Fruit fly (Drosophila melanogaster) whole organism, embryonic: ENCODE measurements around the gene CG46313.
A peak's percentile ranks its signal among the peaks of the same experiment; 100 is the strongest.

Source experiments
- Ada2b ChIP-seq: fragments of 200-800 bp; sonication (Bioruptor generic); IDR thresholded peaks from 2 replicates; pipeline ENCODE4 v1.3.6; 2022; ENCODE audit warnings: missing biosample characterization, missing genetic modification characterization
- Bgb ChIP-seq: fragments of 200-800 bp; sonication (Bioruptor generic); IDR thresholded peaks from 2 replicates; pipeline ENCODE4 v1.3.6; 2022; ENCODE audit warnings: missing biosample characterization, missing genetic modification characterization; ENCODE audit not compliant: partially characterized antibody
- C15 ChIP-seq: fragments of 200-800 bp; sonication (Bioruptor generic); IDR thresholded peaks from 3 replicates; pipeline ENCODE4 v1.3.6; 2022; ENCODE audit warnings: missing biosample characterization, missing genetic modification characterization
- CG10543 ChIP-seq: fragments of 200-800 bp; sonication (Bioruptor generic); optimal IDR thresholded peaks from 3 replicates; lab custom pipeline; 2017; ENCODE audit warnings: missing biosample characterization, mild to moderate bottlenecking, missing genetic modification characterization, moderate library complexity
- CG11093 ChIP-seq: fragments of 200-800 bp; sonication (Bioruptor generic); IDR thresholded peaks from 3 replicates; pipeline ENCODE4 v1.3.6; 2022; ENCODE audit warnings: missing biosample characterization, missing genetic modification characterization
- CG11456 ChIP-seq: fragments of 200-800 bp; sonication (Bioruptor generic); IDR thresholded peaks from 3 replicates; pipeline ENCODE4 v1.3.6; 2022; ENCODE audit warnings: missing biosample characterization, missing genetic modification characterization
- CG12071 ChIP-seq: fragments of 200-800 bp; sonication (Bioruptor generic); optimal IDR thresholded peaks from 3 replicates; lab custom pipeline; 2018; ENCODE audit warnings: missing biosample characterization, mild to moderate bottlenecking, missing genetic modification characterization
- CG12155 ChIP-seq: fragments of 200-800 bp; sonication (Bioruptor generic); optimal IDR thresholded peaks from 3 replicates; lab custom pipeline; 2016; ENCODE audit warnings: missing biosample characterization, missing genetic modification characterization
- CG13123 ChIP-seq: fragments of 200-800 bp; sonication (Bioruptor generic); optimal IDR thresholded peaks from 2 replicates; lab custom pipeline; 2016; ENCODE audit warnings: missing biosample characterization, missing genetic modification characterization
- CG13424 ChIP-seq: fragments of 200-800 bp; sonication (Bioruptor generic); optimal IDR thresholded peaks from 2 replicates; lab custom pipeline; 2019; ENCODE audit warnings: missing biosample characterization, mild to moderate bottlenecking, missing genetic modification characterization, moderate library complexity
- CG13624 ChIP-seq: fragments of 200-800 bp; sonication (Bioruptor generic); optimal IDR thresholded peaks from 2 replicates; lab custom pipeline; 2016; ENCODE audit warnings: missing biosample characterization, missing genetic modification characterization
- CG17568 ChIP-seq: fragments of 200-800 bp; sonication (Bioruptor generic); optimal IDR thresholded peaks from 2 replicates; lab custom pipeline; 2018; ENCODE audit warnings: missing biosample characterization, mild to moderate bottlenecking, missing genetic modification characterization, moderate library complexity
- CG18599 ChIP-seq: fragments of 200-800 bp; sonication (Bioruptor generic); optimal IDR thresholded peaks from 3 replicates; lab custom pipeline; 2017; ENCODE audit warnings: missing biosample characterization, missing genetic modification characterization, mild to moderate bottlenecking, moderate library complexity, missing genetic modification reagents
- CG18619 ChIP-seq: fragments of 200-800 bp; sonication (Bioruptor generic); optimal IDR thresholded peaks from 3 replicates; lab custom pipeline; 2017; ENCODE audit warnings: missing biosample characterization, mild to moderate bottlenecking, missing genetic modification characterization
- CG2199 ChIP-seq: fragments of 200-800 bp; sonication (Bioruptor generic); IDR thresholded peaks from 3 replicates; pipeline ENCODE4 v1.3.6; 2022; ENCODE audit warnings: missing biosample characterization, missing genetic modification characterization
- CG34224 ChIP-seq: fragments of 200-800 bp; sonication (Bioruptor generic); IDR thresholded peaks from 3 replicates; pipeline ENCODE4 v1.3.6; 2022; ENCODE audit warnings: missing biosample characterization, missing genetic modification characterization; ENCODE audit not compliant: partially characterized antibody
- CG34376 ChIP-seq: fragments of 200-800 bp; sonication (Bioruptor generic); optimal IDR thresholded peaks from 2 replicates; lab custom pipeline; 2018; ENCODE audit warnings: missing biosample characterization, mild to moderate bottlenecking, missing genetic modification characterization
- CG5953 ChIP-seq: fragments of 200-800 bp; sonication (Bioruptor generic); IDR thresholded peaks from 2 replicates; pipeline ENCODE4 v1.3.6; 2022; ENCODE audit warnings: missing biosample characterization, missing genetic modification characterization
- CG7556 ChIP-seq: fragments of 200-800 bp; sonication (Bioruptor generic); optimal IDR thresholded peaks from 2 replicates; lab custom pipeline; 2017; ENCODE audit warnings: missing biosample characterization, mild to moderate bottlenecking, missing genetic modification characterization
- CG9817 ChIP-seq: fragments of 200-800 bp; sonication (Bioruptor generic); optimal IDR thresholded peaks from 2 replicates; lab custom pipeline; 2018; ENCODE audit warnings: missing biosample characterization, mild to moderate bottlenecking, missing genetic modification characterization, moderate library complexity
- CTCF ChIP-seq: fragments of 200-800 bp; sonication (Bioruptor generic); optimal IDR thresholded peaks from 2 replicates; lab custom pipeline; 2017; ENCODE audit warnings: missing biosample characterization, mild to moderate bottlenecking, missing genetic modification characterization, moderate library complexity
- D19B ChIP-seq: fragments of 200-800 bp; sonication (Bioruptor generic); optimal IDR thresholded peaks from 2 replicates; lab custom pipeline; 2017; ENCODE audit warnings: missing biosample characterization, mild to moderate bottlenecking, missing genetic modification characterization
- ERR ChIP-seq: fragments of 200-800 bp; sonication (Bioruptor generic); optimal IDR thresholded peaks from 2 replicates; lab custom pipeline; 2016; ENCODE audit warnings: missing biosample characterization, missing genetic modification characterization
- Ets97D ChIP-seq: fragments of 200-800 bp; sonication (Bioruptor generic); optimal IDR thresholded peaks from 3 replicates; lab custom pipeline; 2016; ENCODE audit warnings: missing biosample characterization, missing genetic modification characterization
- Fer2 ChIP-seq: fragments of 200-800 bp; sonication (Bioruptor generic); optimal IDR thresholded peaks from 2 replicates; lab custom pipeline; 2018; ENCODE audit warnings: missing biosample characterization, mild to moderate bottlenecking, missing genetic modification characterization, moderate library complexity
- Gug ChIP-seq: fragments of 200-800 bp; sonication (Bioruptor generic); IDR thresholded peaks from 4 replicates; pipeline ENCODE4 v1.3.6; 2022; ENCODE audit warnings: missing biosample characterization, missing genetic modification characterization
- H2.0 ChIP-seq: fragments of 200-800 bp; sonication (Bioruptor generic); IDR thresholded peaks from 2 replicates; pipeline ENCODE4 v1.3.6; 2022; ENCODE audit warnings: missing biosample characterization, missing genetic modification characterization
- Hr3 ChIP-seq: fragments of 200-800 bp; sonication (Bioruptor generic); optimal IDR thresholded peaks from 3 replicates; lab custom pipeline; 2016; ENCODE audit warnings: missing biosample characterization, missing genetic modification characterization
- Hsf ChIP-seq: fragments of 200-800 bp; sonication (Bioruptor generic); optimal IDR thresholded peaks from 3 replicates; lab custom pipeline; 2016; ENCODE audit warnings: missing biosample characterization, missing genetic modification characterization
- Lhr ChIP-seq: fragments of 200-800 bp; sonication (Bioruptor generic); optimal IDR thresholded peaks from 3 replicates; lab custom pipeline; 2017; ENCODE audit warnings: mild to moderate bottlenecking, missing biosample characterization, missing genetic modification reagents, missing genetic modification characterization
- MBD-R2 ChIP-seq: fragments of 200-800 bp; sonication (Bioruptor generic); IDR thresholded peaks from 2 replicates; pipeline ENCODE4 v1.3.6; 2022; ENCODE audit warnings: missing biosample characterization, missing genetic modification characterization
- Med ChIP-seq: fragments of 200-800 bp; sonication (Bioruptor generic); peaks from one replicate; lab custom pipeline; 2016; ENCODE audit warnings: missing biosample characterization, missing genetic modification characterization, mild to moderate bottlenecking, inconsistent platforms, moderate library complexity
- NK7.1 ChIP-seq: fragments of 200-800 bp; sonication (Bioruptor generic); optimal IDR thresholded peaks from 3 replicates; lab custom pipeline; 2016; ENCODE audit warnings: missing biosample characterization, missing genetic modification characterization
- Opbp ChIP-seq: fragments of 200-800 bp; sonication (Bioruptor generic); IDR thresholded peaks from 3 replicates; pipeline ENCODE4 v1.3.6; 2022; ENCODE audit warnings: missing biosample characterization, missing genetic modification characterization; ENCODE audit not compliant: partially characterized antibody
- Pdp1 ChIP-seq, 2 experiments: fragments of 200-800 bp; sonication (Bioruptor generic); optimal IDR thresholded peaks; 3 replicates each; lab custom pipeline; 2016; ENCODE audit warnings: missing biosample characterization in 2 of 2, missing genetic modification characterization in 2 of 2, mild to moderate bottlenecking in 1 of 2, moderate library complexity in 1 of 2
- abd-A ChIP-seq: fragments of 200-800 bp; sonication (Bioruptor generic); optimal IDR thresholded peaks from 3 replicates; lab custom pipeline; 2019; ENCODE audit warnings: missing biosample characterization, mild to moderate bottlenecking, missing genetic modification characterization, moderate library complexity
- amos ChIP-seq: fragments of 200-800 bp; sonication (Bioruptor generic); IDR thresholded peaks from 2 replicates; pipeline ENCODE4 v1.3.6; 2022; ENCODE audit warnings: missing biosample characterization, missing genetic modification characterization; ENCODE audit not compliant: partially characterized antibody
- cato ChIP-seq: fragments of 200-800 bp; sonication (Bioruptor generic); optimal IDR thresholded peaks from 2 replicates; lab custom pipeline; 2016; ENCODE audit warnings: missing biosample characterization, missing genetic modification characterization, borderline replicate concordance
- corto ChIP-seq: fragments of 200-800 bp; sonication (Bioruptor generic); optimal IDR thresholded peaks from 2 replicates; lab custom pipeline; 2016; ENCODE audit warnings: missing biosample characterization, mild to moderate bottlenecking, missing genetic modification characterization, moderate library complexity
- crc ChIP-seq: fragments of 200-800 bp; sonication (Bioruptor generic); optimal IDR thresholded peaks from 2 replicates; lab custom pipeline; 2016; ENCODE audit warnings: missing biosample characterization, missing genetic modification characterization
- fru ChIP-seq: fragments of >200 bp; optimal IDR thresholded peaks from 2 replicates; lab custom pipeline; 2017
- gce ChIP-seq: fragments of 200-800 bp; sonication (Bioruptor generic); IDR thresholded peaks from 3 replicates; pipeline ENCODE4 v1.3.6; 2022; ENCODE audit warnings: missing biosample characterization, missing genetic modification characterization
- gem ChIP-seq: fragments of 200-800 bp; sonication (Bioruptor generic); optimal IDR thresholded peaks from 2 replicates; lab custom pipeline; 2019; ENCODE audit warnings: missing biosample characterization, mild to moderate bottlenecking, missing genetic modification characterization, moderate library complexity
- insv ChIP-seq, 2 experiments: fragments of 200-800 bp; sonication (Bioruptor generic); optimal IDR thresholded peaks; 3 replicates each; lab custom pipeline; 2016 to 2018; ENCODE audit warnings: missing biosample characterization in 2 of 2, missing genetic modification characterization in 2 of 2
- mirr ChIP-seq: fragments of 200-800 bp; sonication (Bioruptor generic); optimal IDR thresholded peaks from 3 replicates; lab custom pipeline; 2018; ENCODE audit warnings: missing biosample characterization, mild to moderate bottlenecking, missing genetic modification characterization
- pan ChIP-seq, 4 experiments: fragments of >200 bp in 3 of 4; fragments of 200-800 bp in 1 of 4; sonication (Bioruptor generic) in 1 of 4; optimal IDR thresholded peaks in 3 of 4; IDR thresholded peaks in 1 of 4; 2 replicates each; pipeline versions ENCODE4 v1.3.6 to Lab custom; 2017 to 2022; ENCODE audit warnings: missing biosample characterization in 2 of 4, missing genetic modification characterization in 2 of 4, mixed read lengths in 1 of 4
- run ChIP-seq: fragments of 200-800 bp; sonication (Bioruptor generic); optimal IDR thresholded peaks from 3 replicates; lab custom pipeline; 2018; ENCODE audit warnings: missing biosample characterization, mild to moderate bottlenecking, missing genetic modification characterization
- tin ChIP-seq: fragments of 200-800 bp; sonication (Bioruptor generic); optimal IDR thresholded peaks from 3 replicates; lab custom pipeline; 2016; ENCODE audit warnings: missing biosample characterization, missing genetic modification characterization
- tx ChIP-seq: fragments of 200-800 bp; sonication (Bioruptor generic); optimal IDR thresholded peaks from 2 replicates; lab custom pipeline; 2016; ENCODE audit warnings: missing biosample characterization, missing genetic modification characterization
- wek ChIP-seq: fragments of 200-800 bp; sonication (Bioruptor generic); optimal IDR thresholded peaks from 3 replicates; lab custom pipeline; 2018; ENCODE audit warnings: missing biosample characterization, mild to moderate bottlenecking, missing genetic modification characterization, moderate library complexity
- yki ChIP-seq: fragments of >200 bp; optimal IDR thresholded peaks from 3 replicates; lab custom pipeline; 2018

CG46313 gene

DNA sequence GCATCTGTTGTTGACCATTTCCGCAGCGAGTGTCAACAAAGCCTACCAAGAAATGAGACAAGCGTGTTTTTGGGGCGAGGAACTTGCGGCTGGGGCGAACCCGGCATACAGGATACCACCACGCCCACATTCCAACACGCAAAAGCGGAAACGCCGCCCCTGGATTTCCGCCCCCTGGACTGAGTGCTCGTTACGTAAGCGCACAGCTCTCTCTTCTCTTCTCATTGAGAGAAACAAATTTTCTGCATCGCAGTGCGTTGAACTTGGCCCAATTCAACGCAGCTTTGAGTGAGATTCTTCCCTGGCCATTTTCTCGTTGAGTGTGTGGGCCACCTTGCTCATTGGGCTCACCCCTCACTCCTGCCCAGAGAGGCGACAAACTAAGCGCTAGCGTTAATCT, 17.8 kb upstream of the CG46313 start (continued):
- TF ChIP-seq insv (GFP tag; optimal IDR thresholded peaks at IDR 0.05; lab: Kevin White, UChicago) (no peak), amos (GFP tag; lab: Robert Waterston, UW) (no peak), Hsf (GFP tag; lab: Kevin White, UChicago) (no peak), CG9817 (tag; lab: Kevin White, UChicago) (no peak), pan (optimal IDR thresholded peaks at IDR 0.05; lab: Kevin White, UChicago) (no peak), pan (GFP tag; optimal IDR thresholded peaks at IDR 0.05 in 1 of 2, IDR thresholded peaks at IDR 0.05 in 1 of 2) (peak in 1 of 2 experiments; percentile 10), MBD-R2 (GFP tag; lab: Robert Waterston, UW) (0 out of 2 replicates have a peak, but pooled peaks have one; percentile 10), Gug (GFP tag; lab: Robert Waterston, UW) (no peak), Opbp (no peak), CTCF (no peak), Ada2b (GFP tag; lab: Robert Waterston, UW) (no peak), gem (no peak), Ets97D (GFP tag; lab: Kevin White, UChicago) (no peak), CG12071 (GFP tag; lab: Kevin White, UChicago) (no peak), CG18599 (peak; percentile 38), ERR (GFP tag; lab: Kevin White, UChicago) (no peak), CG13624 (GFP tag; lab: Kevin White, UChicago) (no peak), fru (no peak), CG5953 (GFP tag; lab: Robert Waterston, UW) (0 out of 2 replicates have a peak, but pooled peaks have one; percentile 49), CG13424 (tag; lab: Kevin White, UChicago) (no peak), crc (GFP tag; lab: Kevin White, UChicago) (no peak), NK7.1 (no peak), C15 (GFP tag; lab: Robert Waterston, UW) (no peak), cato (GFP tag; lab: Kevin White, UChicago) (no peak), CG18619 (no peak), mirr (GFP tag; lab: Kevin White, UChicago) (peak; percentile 43), tx (GFP tag; lab: Kevin White, UChicago) (no peak), gce (GFP tag; lab: Robert Waterston, UW) (peak; percentile 72; the same call in 1 of the 3 replicates), CG17568 (GFP tag; lab: Kevin White, UChicago) (no peak), CG34376 (GFP tag; lab: Kevin White, UChicago) (peak; percentile 0), CG34224 (GFP tag; lab: Robert Waterston, UW) (no peak), Lhr (no peak), corto (GFP tag; lab: Kevin White, UChicago) (no peak), Bgb (peak; percentile 37; the same call in 1 of the 2 replicates), Pdp1 (GFP tag; optimal IDR thresholded peaks at IDR 0.05; lab: Kevin White, UChicago) (peak in 1 of 2 experiments; percentile 91), D19B (GFP tag; lab: Kevin White, UChicago) (no peak), abd-A (tag; lab: Kevin White, UChicago) (peak; percentile 66), CG7556 (GFP tag; lab: Kevin White, UChicago) (no peak), wek (GFP tag; lab: Kevin White, UChicago) (no peak), CG11093 (GFP tag; lab: Robert Waterston, UW) (0 out of 3 replicates have a peak, but pooled peaks have one; percentile 48), yki (lab: Kevin White, UChicago) (no peak), H2.0 (GFP tag; lab: Robert Waterston, UW) (no peak), CG2199 (GFP tag; lab: Robert Waterston, UW) (no peak), CG10543 (GFP tag; lab: Kevin White, UChicago) (peak; percentile 11), CG12155 (GFP tag; lab: Kevin White, UChicago) (no peak), tin (GFP tag; lab: Kevin White, UChicago) (no peak), CG13123 (GFP tag; lab: Kevin White, UChicago) (no peak), Hr3 (no peak), run (tag; lab: Kevin White, UChicago) (no peak), CG11456 (GFP tag; lab: Robert Waterston, UW) (no peak), Med (GFP tag; lab: Kevin White, UChicago) (peak; percentile 28), Fer2 (tag; lab: Kevin White, UChicago) (no peak)
